Fruit fly (Drosophila melanogaster): Measurements from ENCODE around the gene spartin.

Gene spartin

DNA sequence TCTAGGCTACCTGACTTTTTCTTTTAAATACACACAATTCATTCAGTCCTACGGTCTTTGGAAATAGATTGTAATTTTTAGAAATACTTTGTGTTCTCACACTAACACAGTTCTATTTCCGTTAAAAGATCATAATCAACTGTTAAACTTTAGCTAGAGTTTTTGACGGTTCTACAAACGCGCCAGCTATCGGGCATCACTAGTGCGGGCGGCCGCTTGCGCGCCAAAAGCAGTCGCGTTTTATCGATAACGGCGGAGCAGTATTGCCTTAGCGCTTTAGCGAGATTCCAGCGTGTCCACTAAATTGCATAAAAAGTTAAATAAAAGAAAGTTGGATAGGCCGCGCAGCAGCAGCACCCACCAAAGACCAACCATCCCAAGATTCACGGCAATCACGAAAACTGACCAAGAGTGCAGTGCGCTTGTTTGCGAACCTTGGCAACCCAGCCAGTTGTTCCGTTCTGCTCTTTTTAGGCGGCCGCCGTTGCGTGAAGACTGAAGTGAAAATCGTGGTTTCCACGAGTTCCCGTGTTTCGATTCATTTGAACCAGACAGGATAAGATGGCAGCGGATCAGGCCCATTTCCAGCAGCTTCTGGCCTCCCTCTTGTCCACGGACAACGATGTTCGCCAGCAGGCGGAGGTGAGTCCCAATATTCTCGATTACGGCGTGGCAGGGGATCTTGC, 5.3 kb upstream of the spartin start, which contains the start of gene Karybeta3 (continued):
- peak; percentile 65 for TF ChIP-seq CG18764 (GFP tag; optimal IDR thresholded peaks at IDR 0.05)
- TF ChIP-seq wek (GFP tag; optimal IDR thresholded peaks at IDR 0.05), result peak; percentile 29
- peak; percentile 76 for TF ChIP-seq emc (GFP tag; optimal IDR thresholded peaks at IDR 0.05)
- peak; percentile 64 to 83 for TF ChIP-seq dpn (GFP tag; optimal IDR thresholded peaks at IDR 0.05)
- TF ChIP-seq CG34224 (GFP tag; IDR thresholded peaks at IDR 0.05; ENCODE audit: partially characterized antibody), result peak; percentile 45; the same call in 2 of the 3 replicates
- TF ChIP-seq CG3163 (GFP tag; optimal IDR thresholded peaks at IDR 0.05), result peak; percentile 71
- TF ChIP-seq HLH4C (GFP tag; IDR thresholded peaks at IDR 0.05; ENCODE audit: partially characterized antibody), result peak; percentile 73
- TF ChIP-seq ash1 (GFP tag; optimal IDR thresholded peaks at IDR 0.05), result no peak
- peak; percentile 82 for TF ChIP-seq Hmr (GFP tag; optimal IDR thresholded peaks at IDR 0.05)
- peak; percentile 82 for TF ChIP-seq CG16863 (GFP tag; optimal IDR thresholded peaks at IDR 0.05)
- TF ChIP-seq dmrt99B (tag; optimal IDR thresholded peaks at IDR 0.05), result no peak
- TF ChIP-seq CG1832 (GFP tag; optimal IDR thresholded peaks at IDR 0.05), result no peak
- peak; percentile 88 for TF ChIP-seq CG32532 (GFP tag; IDR thresholded peaks at IDR 0.05)
- TF ChIP-seq CG16779 (GFP tag; IDR thresholded peaks at IDR 0.05), result peak; percentile 85
- TF ChIP-seq CG15601 (tag; optimal IDR thresholded peaks at IDR 0.05), result peak; percentile 46
- TF ChIP-seq CG10366 (GFP tag; IDR thresholded peaks at IDR 0.05), result peak; percentile 68
- no peak for TF ChIP-seq exex (tag; optimal IDR thresholded peaks at IDR 0.05)
- peak; percentile 73 for TF ChIP-seq pnt (GFP tag; optimal IDR thresholded peaks at IDR 0.05)
- TF ChIP-seq CG15073 (GFP tag; optimal IDR thresholded peaks at IDR 0.05), result no peak
- TF ChIP-seq Xrp1 (GFP tag; IDR thresholded peaks at IDR 0.05), result peak; percentile 60
- 0 out of 3 replicates have a peak, but pooled peaks have one; percentile 50 for TF ChIP-seq CG7963 (GFP tag; IDR thresholded peaks at IDR 0.05; ENCODE audit: partially characterized antibody)
- TF ChIP-seq Sox100B (GFP tag; optimal IDR thresholded peaks at IDR 0.05), result peak; percentile 21
- TF ChIP-seq CG1603 (tag; optimal IDR thresholded peaks at IDR 0.05), result peak; percentile 84
- TF ChIP-seq D19A (tag; optimal IDR thresholded peaks at IDR 0.05), result peak; percentile 36
- peak; percentile 39 for TF ChIP-seq tna (GFP tag; IDR thresholded peaks at IDR 0.05; ENCODE audit: partially characterized antibody)
- peak; percentile 68 for TF ChIP-seq Ada2b (GFP tag; IDR thresholded peaks at IDR 0.05)
- TF ChIP-seq Med (GFP tag), result peak; percentile 98
- TF ChIP-seq NC2α (GFP tag; optimal IDR thresholded peaks at IDR 0.05), result peak; percentile 38
- no peak for TF ChIP-seq Hand (GFP tag; optimal IDR thresholded peaks at IDR 0.05)
- TF ChIP-seq CrebB (tag; optimal IDR thresholded peaks at IDR 0.05), result peak; percentile 69
- TF ChIP-seq da (GFP tag; optimal IDR thresholded peaks at IDR 0.05), result no peak
- TF ChIP-seq HHEX (GFP tag; optimal IDR thresholded peaks at IDR 0.05), result peak; percentile 76
- no peak for TF ChIP-seq CG8281 (tag; optimal IDR thresholded peaks at IDR 0.05)
- TF ChIP-seq ssp (GFP tag; IDR thresholded peaks at IDR 0.05), result peak; percentile 68
- peak; percentile 34 for TF ChIP-seq fd64A (GFP tag; optimal IDR thresholded peaks at IDR 0.05)
- peak; percentile 82 for TF ChIP-seq CG4617 (GFP tag; optimal IDR thresholded peaks at IDR 0.05; ENCODE audit: borderline replicate concordance)
- peak; percentile 79 for TF ChIP-seq shn (GFP tag; optimal IDR thresholded peaks at IDR 0.05)
- peak; percentile 69 for TF ChIP-seq gem (tag; optimal IDR thresholded peaks at IDR 0.05)
- peak; percentile 22 for TF ChIP-seq sima (GFP tag; optimal IDR thresholded peaks at IDR 0.05)
- no peak for TF ChIP-seq Stat92E (GFP tag; optimal IDR thresholded peaks at IDR 0.05)
- TF ChIP-seq mld (GFP tag; IDR thresholded peaks at IDR 0.05; ENCODE audit: partially characterized antibody), result peak; percentile 63; the same call in 1 of the 3 replicates
- TF ChIP-seq insv (GFP tag; optimal IDR thresholded peaks at IDR 0.05), result peak in 1 of 2 experiments; percentile 31
- peak; percentile 35 for TF ChIP-seq gsb-n (tag; optimal IDR thresholded peaks at IDR 0.05)
- peak; percentile 46; the same call in 1 of the 3 replicates for TF ChIP-seq CG11560 (tag; IDR thresholded peaks at IDR 0.05)
- peak; percentile 69 for TF ChIP-seq sens-2 (GFP tag; IDR thresholded peaks at IDR 0.05)
- TF ChIP-seq D (optimal IDR thresholded peaks at IDR 0.05), result no peak
- TF ChIP-seq D (GFP tag; optimal IDR thresholded peaks at IDR 0.05), result peak; percentile 50
- peak; percentile 54 for TF ChIP-seq CG2202 (tag; optimal IDR thresholded peaks at IDR 0.05)

All from whole organism, embryonic.